Fruit fly (Drosophila melanogaster): ENCODE data around the gene Ndc1.

The Ndc1 gene

DNA sequence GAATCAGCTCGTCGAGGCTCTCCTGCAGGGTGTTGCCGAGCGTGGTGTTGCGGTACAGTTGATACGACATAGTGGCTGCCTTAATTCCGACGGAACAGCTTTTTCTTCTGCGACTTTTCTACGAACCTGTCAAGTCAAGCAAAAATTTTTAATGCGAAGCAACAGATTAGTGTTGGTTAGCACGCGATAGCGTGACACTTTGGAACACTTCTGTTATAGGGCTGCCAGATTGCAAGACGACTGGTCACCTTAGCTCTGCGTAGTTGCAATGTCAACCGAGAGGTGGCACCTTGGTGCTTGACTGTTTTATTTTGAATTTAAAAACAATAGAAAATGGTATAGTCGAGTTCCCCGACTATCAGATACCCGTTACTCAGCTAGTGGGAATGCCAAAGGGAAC lies 33.3 kb upstream of the Ndc1 start, which contains the start of gene TfIIA-S (continued):
- TF ChIP-seq Six4 (GFP tag; optimal IDR thresholded peaks at IDR 0.05) (peak; percentile 52), CG7928 (GFP tag; optimal IDR thresholded peaks at IDR 0.05) (peak; percentile 54), CG17829 (tag; optimal IDR thresholded peaks at IDR 0.05) (peak; percentile 82), vfl (GFP tag; optimal IDR thresholded peaks at IDR 0.05) (peak; percentile 88), CG10267 (tag; optimal IDR thresholded peaks at IDR 0.05) (peak; percentile 99), gro (GFP tag; optimal IDR thresholded peaks at IDR 0.05) (peak; percentile 88), HHEX (GFP tag; optimal IDR thresholded peaks at IDR 0.05) (peak; percentile 71), wdn (GFP tag; IDR thresholded peaks at IDR 0.05) (no peak), crc (GFP tag; optimal IDR thresholded peaks at IDR 0.05) (peak; percentile 9), Hey (tag; optimal IDR thresholded peaks at IDR 0.05) (peak; percentile 44), oc (tag; optimal IDR thresholded peaks at IDR 0.05) (peak; percentile 43), CG43689 (GFP tag; IDR thresholded peaks at IDR 0.05) (no peak), fd102C (GFP tag; optimal IDR thresholded peaks at IDR 0.05) (peak; percentile 18), Tbp (GFP tag; optimal IDR thresholded peaks at IDR 0.05) (no peak), ro (GFP tag; IDR thresholded peaks at IDR 0.05) (no peak), Ada2b (GFP tag; IDR thresholded peaks at IDR 0.05) (no peak), NfI (GFP tag; optimal IDR thresholded peaks at IDR 0.05) (peak; percentile 83), Poxn (GFP tag; IDR thresholded peaks at IDR 0.05) (no peak), CG11560 (tag; IDR thresholded peaks at IDR 0.05) (no peak), kah (GFP tag; optimal IDR thresholded peaks at IDR 0.05) (no peak), CG2875 (GFP tag; optimal IDR thresholded peaks at IDR 0.05) (no peak), Dad (GFP tag; optimal IDR thresholded peaks at IDR 0.05) (peak; percentile 64), CG8765 (GFP tag; IDR thresholded peaks at IDR 0.05) (no peak), repo (GFP tag; optimal IDR thresholded peaks at IDR 0.05) (peak; percentile 86), eyg (GFP tag; optimal IDR thresholded peaks at IDR 0.05) (peak; percentile 77), CG9609 (GFP tag; optimal IDR thresholded peaks at IDR 0.05) (peak; percentile 86), grau (tag; optimal IDR thresholded peaks at IDR 0.05) (peak; percentile 63), CG6791 (GFP tag; IDR thresholded peaks at IDR 0.05; ENCODE audit: partially characterized antibody) (no peak), NFAT (GFP tag; IDR thresholded peaks at IDR 0.05) (no peak), Ets97D (GFP tag; optimal IDR thresholded peaks at IDR 0.05) (peak; percentile 95), Max (GFP tag; optimal IDR thresholded peaks at IDR 0.05) (peak; percentile 69), Xrp1 (GFP tag; IDR thresholded peaks at IDR 0.05) (no peak), nau (GFP tag; optimal IDR thresholded peaks at IDR 0.05) (no peak), unpg (GFP tag; optimal IDR thresholded peaks at IDR 0.05) (no peak), Doc2 (GFP tag; IDR thresholded peaks at IDR 0.05) (no peak), CG13424 (tag; optimal IDR thresholded peaks at IDR 0.05) (peak; percentile 56), Opbp (GFP tag; IDR thresholded peaks at IDR 0.05; ENCODE audit: partially characterized antibody) (no peak), CG34422 (GFP tag; IDR thresholded peaks at IDR 0.05) (no peak), CG6683 (GFP tag; optimal IDR thresholded peaks at IDR 0.05) (peak; percentile 60), sug (tag; optimal IDR thresholded peaks at IDR 0.05) (peak; percentile 78), unc-4 (GFP tag; IDR thresholded peaks at IDR 0.05; ENCODE audit: partially characterized antibody) (no peak), cad (GFP tag; optimal IDR thresholded peaks at IDR 0.05) (no peak), CG8359 (GFP tag; optimal IDR thresholded peaks at IDR 0.05; ENCODE audit: borderline replicate concordance) (no peak), CG11398 (GFP tag; optimal IDR thresholded peaks at IDR 0.05) (peak; percentile 84), E2f1 (GFP tag; IDR thresholded peaks at IDR 0.05) (no peak), CG2129 (GFP tag; IDR thresholded peaks at IDR 0.05; ENCODE audit: partially characterized antibody) (no peak), BtbVII (GFP tag; optimal IDR thresholded peaks at IDR 0.05) (no peak), peb (GFP tag; IDR thresholded peaks at IDR 0.05) (no peak), CG30431 (GFP tag; optimal IDR thresholded peaks at IDR 0.05) (peak; percentile 32), CG30020 (tag; optimal IDR thresholded peaks at IDR 0.05) (peak; percentile 26), Fer1 (GFP tag; optimal IDR thresholded peaks at IDR 0.05) (peak; percentile 82), Chrac-16 (GFP tag; optimal IDR thresholded peaks at IDR 0.05) (peak; percentile 82)
